Worm (Caenorhabditis elegans) whole organism, early embryonic: ENCODE measurements around the gene sdz-28.

Source experiments
- B0310.2 ChIP-seq: sonication (generic microtip); optimal IDR thresholded peaks from 2 replicates; lab custom pipeline; 2016; ENCODE audit warnings: mild to moderate bottlenecking, missing genetic modification characterization, missing compliant biosample characterization
- F13C5.2 ChIP-seq: sonication (generic microtip); optimal IDR thresholded peaks from 2 replicates; lab custom pipeline; 2017; ENCODE audit warnings: mild to moderate bottlenecking, missing genetic modification characterization, inconsistent platforms, missing compliant biosample characterization
- aly-1 ChIP-seq: sonication (generic microtip); optimal IDR thresholded peaks from 2 replicates; lab custom pipeline; 2016; ENCODE audit warnings: missing genetic modification characterization, missing compliant biosample characterization
- ama-1 ChIP-seq: fragments of 150-350 bp; optimal IDR thresholded peaks from 2 replicates; lab custom pipeline; 2014
- ceh-13 ChIP-seq: fragments of 200-800 bp; sonication (Bioruptor generic); optimal IDR thresholded peaks from 2 replicates; lab custom pipeline; 2018; ENCODE audit warnings: mild to moderate bottlenecking, missing genetic modification characterization, missing compliant biosample characterization
- ceh-36 ChIP-seq: sonication (generic microtip); optimal IDR thresholded peaks from 2 replicates; lab custom pipeline; 2016; ENCODE audit warnings: missing genetic modification characterization, inconsistent platforms, missing compliant biosample characterization
- ets-7 ChIP-seq: sonication (generic microtip); optimal IDR thresholded peaks from 2 replicates; lab custom pipeline; 2016; ENCODE audit warnings: missing genotype, missing genetic modification characterization, missing compliant biosample characterization
- flt-1 ChIP-seq: fragments of 200-800 bp; sonication (Bioruptor generic); IDR thresholded peaks from 2 replicates; pipeline ENCODE4 v1.3.6; 2022; ENCODE audit warnings: missing genetic modification characterization, missing compliant biosample characterization
- hmbx-1 ChIP-seq: sonication (generic microtip); optimal IDR thresholded peaks from 2 replicates; lab custom pipeline; 2016; ENCODE audit warnings: mild to moderate bottlenecking, missing genetic modification characterization, missing compliant biosample characterization
- hmg-4 ChIP-seq: fragments of 200-800 bp; sonication (Bioruptor generic); optimal IDR thresholded peaks from 2 replicates; lab custom pipeline; 2018; ENCODE audit warnings: mild to moderate bottlenecking, missing genetic modification characterization, missing compliant biosample characterization
- hnd-1 ChIP-seq: sonication (generic microtip); optimal IDR thresholded peaks from 2 replicates; lab custom pipeline; 2016; ENCODE audit warnings: missing genetic modification characterization, missing compliant biosample characterization
- pes-1 ChIP-seq: fragments of 200-800 bp; sonication (Bioruptor generic); IDR thresholded peaks from 2 replicates; pipeline ENCODE4 v1.3.6; 2022; ENCODE audit warnings: missing genetic modification reagents, missing genetic modification characterization, missing compliant biosample characterization
- scrt-1 ChIP-seq: fragments of 200-800 bp; sonication (Bioruptor generic); IDR thresholded peaks from 2 replicates; pipeline ENCODE4 v1.3.6; 2022; ENCODE audit warnings: missing genetic modification characterization, missing compliant biosample characterization
- sea-1 ChIP-seq: fragments of 200-800 bp; sonication (Bioruptor generic); conservative IDR thresholded peaks from 2 replicates; pipeline ENCODE4 v1.3.6; 2022; ENCODE audit warnings: missing genetic modification characterization, missing compliant biosample characterization
- tbx-11 ChIP-seq: fragments of 200-800 bp; sonication (Bioruptor generic); IDR thresholded peaks from 2 replicates; pipeline ENCODE4 v1.3.6; 2022; ENCODE audit warnings: missing genetic modification characterization, missing compliant biosample characterization
- tbx-37 ChIP-seq: fragments of 200-800 bp; sonication (Bioruptor generic); conservative IDR thresholded peaks from 2 replicates; pipeline ENCODE4 v1.3.6; 2022; ENCODE audit warnings: missing genetic modification reagents, missing genetic modification characterization, missing compliant biosample characterization
- tra-4 ChIP-seq: sonication (generic microtip); optimal IDR thresholded peaks from 2 replicates; lab custom pipeline; 2017; ENCODE audit warnings: missing genetic modification characterization, missing compliant biosample characterization

The sdz-28 gene

ce11 chrII:2116794-2117193 lies 14.1 kb upstream of the sdz-28 start, which contains the start of gene srh-195:
srh-195 (minus strand) TSS chrII:2116894.
- TF ChIP-seq scrt-1 (GFP tag; lab: Robert Waterston, UW) (no peak), tbx-11 (GFP tag; lab: Robert Waterston, UW) (no peak), tra-4 (tag; lab: Kevin White, UChicago) (no peak), aly-1 (tag; lab: Kevin White, UChicago) (no peak)

DNA sequence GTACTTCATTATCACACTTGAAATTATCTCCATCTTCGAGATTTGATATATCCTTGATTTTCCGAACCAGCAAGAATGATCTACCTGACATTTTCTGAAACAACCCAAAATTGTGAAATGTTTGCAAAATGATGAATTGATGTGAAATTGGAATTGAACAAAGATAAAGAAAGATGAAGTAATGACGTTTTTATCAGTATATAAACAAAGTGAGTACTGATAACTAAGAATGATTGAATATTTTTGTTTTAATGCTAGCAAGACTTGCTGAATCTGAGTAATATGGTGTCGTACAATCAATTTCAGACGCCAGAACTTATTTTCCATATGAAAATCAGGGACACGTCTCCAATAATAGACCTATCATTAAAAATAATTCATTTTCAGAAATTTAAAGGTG lies 8.8 kb upstream of the sdz-28 start, which contains the start of gene math-37:
Gene math-37 (minus strand): TSS at position 101 of the 400 bp plus-strand sequence.
- TF ChIP-seq tra-4 (tag; lab: Kevin White, UChicago), result no peak
- no peak for TF ChIP-seq ceh-13 (GFP tag; lab: Kevin White, UChicago)
- TF ChIP-seq ceh-36, result no peak
- TF ChIP-seq pes-1 (GFP tag; lab: Robert Waterston, UW), result no peak
- TF ChIP-seq sea-1 (GFP tag; lab: Robert Waterston, UW), result no peak

- no peak for TF ChIP-seq ceh-36
- no peak for TF ChIP-seq B0310.2
- TF ChIP-seq hmbx-1 (tag; lab: Kevin White, UChicago), result no peak
- TF ChIP-seq F13C5.2 (tag; lab: Kevin White, UChicago), result no peak
- no peak for TF ChIP-seq scrt-1 (GFP tag; lab: Robert Waterston, UW)
- no peak for TF ChIP-seq sea-1 (GFP tag; lab: Robert Waterston, UW)
- TF ChIP-seq ets-7 (tag; lab: Kevin White, UChicago), result no peak
- TF ChIP-seq ceh-13 (GFP tag; lab: Kevin White, UChicago), result no peak
- TF ChIP-seq hmg-4 (GFP tag; lab: Kevin White, UChicago), result no peak
- TF ChIP-seq tra-4 (tag; lab: Kevin White, UChicago), result no peak
- TF ChIP-seq ama-1 (lab: Kevin White, UChicago), result no peak
- TF ChIP-seq pes-1 (GFP tag; lab: Robert Waterston, UW), result no peak
- TF ChIP-seq flt-1, result no peak
- TF ChIP-seq hnd-1, result no peak
- no peak for TF ChIP-seq tbx-11 (GFP tag; lab: Robert Waterston, UW)
- TF ChIP-seq tbx-37 (GFP tag; lab: Robert Waterston, UW), result no peak
Measured at ce11 chrII:2122762-2123161, 8.1 kb upstream of the sdz-28 start.

- TF ChIP-seq ama-1 (lab: Kevin White, UChicago) (no peak), hnd-1 (no peak), flt-1 (no peak), B0310.2 (no peak), ceh-36 (no peak), F13C5.2 (tag; lab: Kevin White, UChicago) (no peak), ceh-13 (GFP tag; lab: Kevin White, UChicago) (no peak), pes-1 (GFP tag; lab: Robert Waterston, UW) (no peak), hmg-4 (GFP tag; lab: Kevin White, UChicago) (no peak), tra-4 (tag; lab: Kevin White, UChicago) (no peak), ets-7 (tag; lab: Kevin White, UChicago) (no peak), tbx-37 (GFP tag; lab: Robert Waterston, UW) (no peak), aly-1 (tag; lab: Kevin White, UChicago) (no peak), tbx-11 (GFP tag; lab: Robert Waterston, UW) (no peak), scrt-1 (GFP tag; lab: Robert Waterston, UW) (no peak), hmbx-1 (tag; lab: Kevin White, UChicago) (no peak), sea-1 (GFP tag; lab: Robert Waterston, UW) (no peak)
Measured at ce11 chrII:2135604-2136003, 4.7 kb downstream of the sdz-28 start, which contains the start of gene hpo-7. hpo-7 (minus strand) TSS chrII:2135704.

DNA sequence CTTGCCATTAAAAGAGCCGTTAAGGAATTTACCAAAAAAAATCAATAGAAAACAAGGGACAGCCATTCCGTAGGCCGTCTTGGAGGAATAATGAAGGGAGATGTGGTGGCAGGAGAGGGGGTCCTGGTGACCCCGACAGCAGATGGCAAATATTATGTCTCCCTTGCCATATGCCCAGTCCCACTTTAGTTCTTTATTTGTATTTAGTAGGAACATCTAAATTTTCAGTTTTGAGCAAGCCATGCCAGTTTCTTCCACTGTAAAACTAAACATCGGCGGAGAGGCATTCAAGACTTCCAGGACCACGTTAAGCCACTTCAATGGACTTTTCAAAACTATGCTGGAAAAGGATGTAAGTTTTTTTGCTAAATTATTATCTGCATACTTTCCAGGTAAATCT lies 6.4 kb downstream of the sdz-28 start, which contains the start of gene C40A11.4:
Gene C40A11.4 (plus strand): TSS at position 188 of the 400 bp plus-strand sequence.
- TF ChIP-seq tbx-11 (GFP tag; lab: Robert Waterston, UW) (no peak), ets-7 (tag; lab: Kevin White, UChicago) (no peak), tra-4 (tag; lab: Kevin White, UChicago) (no peak), aly-1 (tag; lab: Kevin White, UChicago) (no peak), flt-1 (no peak)

DNA sequence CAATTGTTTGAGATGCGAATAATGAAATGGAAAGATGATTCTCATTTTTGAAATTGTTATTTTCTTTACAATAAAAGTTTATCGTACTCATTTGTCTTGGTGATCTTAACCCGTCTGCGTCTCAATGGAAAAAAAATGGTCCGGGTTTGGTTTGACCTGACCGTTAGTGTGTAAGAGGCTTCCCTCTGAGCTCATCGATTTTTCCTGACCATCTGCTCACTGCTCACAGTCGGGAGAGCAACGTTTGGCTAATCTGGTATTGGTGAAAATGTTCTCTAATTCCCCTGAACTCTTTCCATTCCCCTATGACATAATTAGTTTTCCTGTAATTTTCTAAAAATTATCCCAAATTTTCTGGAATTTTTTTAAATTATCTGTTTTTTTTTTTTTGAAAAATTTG lies 8.0 kb downstream of the sdz-28 start:
- TF ChIP-seq hmg-4 (GFP tag; lab: Kevin White, UChicago) (no peak), scrt-1 (GFP tag; lab: Robert Waterston, UW) (no peak), ets-7 (tag; lab: Kevin White, UChicago) (no peak), pes-1 (GFP tag; lab: Robert Waterston, UW) (no peak), tbx-37 (GFP tag; lab: Robert Waterston, UW) (no peak), ceh-36 (no peak), ceh-13 (GFP tag; lab: Kevin White, UChicago) (no peak), hmbx-1 (tag; lab: Kevin White, UChicago) (no peak), F13C5.2 (tag; lab: Kevin White, UChicago) (no peak), aly-1 (tag; lab: Kevin White, UChicago) (no peak), tra-4 (tag; lab: Kevin White, UChicago) (no peak), tbx-11 (GFP tag; lab: Robert Waterston, UW) (no peak), flt-1 (no peak), sea-1 (GFP tag; lab: Robert Waterston, UW) (no peak), ama-1 (lab: Kevin White, UChicago) (no peak), B0310.2 (no peak), hnd-1 (no peak)

DNA sequence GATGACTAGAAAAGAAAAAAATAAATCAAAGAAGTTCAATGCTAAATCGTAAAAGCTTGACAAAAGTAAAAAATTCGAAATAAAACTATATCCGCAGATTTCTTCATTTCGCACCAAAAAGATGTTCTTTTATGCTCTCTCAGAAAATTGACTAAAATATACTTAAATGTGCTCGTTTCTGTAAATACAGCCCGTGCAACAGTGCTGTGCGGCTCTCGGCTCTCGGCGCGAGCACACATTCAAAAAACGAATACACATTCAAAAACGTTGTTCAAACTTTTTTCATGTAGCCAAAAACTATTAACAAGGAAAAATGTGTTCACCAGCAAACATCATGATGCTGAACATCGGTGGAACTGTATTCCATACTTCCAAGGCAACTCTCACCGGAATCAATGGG lies 9.9 kb downstream of the sdz-28 start, which contains the start of gene C40A11.3:
Gene C40A11.3 (plus strand): TSS at position 301 of the 400 bp plus-strand sequence.
- TF ChIP-seq sea-1 (GFP tag; lab: Robert Waterston, UW), result no peak
- TF ChIP-seq tbx-37 (GFP tag; lab: Robert Waterston, UW), result no peak
- TF ChIP-seq hmg-4 (GFP tag; lab: Kevin White, UChicago), result no peak
- TF ChIP-seq ama-1 (lab: Kevin White, UChicago), result no peak
- TF ChIP-seq tra-4 (tag; lab: Kevin White, UChicago), result no peak
- TF ChIP-seq ceh-36, result no peak
- TF ChIP-seq F13C5.2 (tag; lab: Kevin White, UChicago), result no peak
- no peak for TF ChIP-seq ets-7 (tag; lab: Kevin White, UChicago)
- TF ChIP-seq hmbx-1 (tag; lab: Kevin White, UChicago), result no peak
- TF ChIP-seq pes-1 (GFP tag; lab: Robert Waterston, UW), result no peak
- TF ChIP-seq flt-1, result no peak
- TF ChIP-seq ceh-13 (GFP tag; lab: Kevin White, UChicago), result no peak
- TF ChIP-seq aly-1 (tag; lab: Kevin White, UChicago), result no peak
- no peak for TF ChIP-seq hnd-1
- TF ChIP-seq scrt-1 (GFP tag; lab: Robert Waterston, UW), result no peak
- TF ChIP-seq B0310.2, result no peak
- TF ChIP-seq tbx-11 (GFP tag; lab: Robert Waterston, UW), result no peak
